Worm (Caenorhabditis elegans): ENCODE data around the gene cst-2.

Gene cst-2

DNA sequence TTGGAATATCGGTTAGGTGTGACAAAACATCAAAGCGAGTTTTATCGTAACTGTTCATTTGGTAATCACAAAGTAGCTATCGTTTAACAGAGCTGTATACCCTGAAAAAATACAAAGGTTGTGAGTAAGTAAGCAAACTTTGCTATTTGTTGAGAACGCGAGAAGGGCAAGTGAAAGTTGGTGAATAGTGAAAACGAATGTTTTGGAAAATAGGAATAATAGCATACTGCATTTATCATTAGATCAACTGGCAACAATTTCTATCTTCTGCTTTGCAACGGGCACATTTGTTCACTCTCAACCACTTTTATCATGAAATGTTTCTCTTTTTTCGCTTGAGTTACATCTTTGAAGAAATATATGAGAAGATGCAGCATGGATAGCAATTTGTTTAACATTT, 7.0 kb downstream of the cst-2 start, which contains the start of gene C24A8.5:
C24A8.5 (minus strand) TSS at position 101 of the 400 bp plus-strand sequence.
- TF ChIP-seq dmd-4 (tag; optimal IDR thresholded peaks at IDR 0.05; ENCODE audit: borderline replicate concordance): no peak

DNA sequence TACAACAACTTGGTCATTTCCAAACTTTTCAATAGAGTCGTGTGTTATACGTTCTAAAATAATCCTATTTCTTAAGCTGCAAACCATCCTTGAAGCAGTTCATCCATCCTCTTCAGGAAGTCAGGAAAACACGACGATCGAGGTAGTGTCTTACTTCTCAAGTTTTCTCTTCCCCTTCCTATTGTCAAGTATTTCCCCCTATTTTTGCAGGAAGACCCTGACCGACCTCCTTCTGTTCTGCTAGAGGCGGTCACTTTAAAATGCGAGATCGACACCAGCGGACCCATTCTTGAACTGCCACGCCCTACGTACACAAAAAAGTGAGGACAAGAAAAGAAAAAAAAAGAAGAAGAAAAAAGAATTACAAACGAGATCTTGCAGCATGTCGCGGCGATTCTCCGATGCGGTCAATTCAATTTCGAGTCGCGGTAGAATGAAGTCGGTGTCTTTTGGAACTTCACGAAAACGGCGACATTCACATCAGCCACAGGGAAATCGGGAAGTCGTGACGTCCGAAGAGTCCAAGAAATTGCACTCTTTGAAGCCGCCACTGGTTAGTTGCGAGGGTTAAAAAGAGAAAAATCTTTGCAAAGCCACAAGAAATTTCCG, 12.9 kb downstream of the cst-2 start:
- TF ChIP-seq unc-42 (tag; optimal IDR thresholded peaks at IDR 0.05): peak; percentile 58
- no peak for TF ChIP-seq che-1 (tag; optimal IDR thresholded peaks at IDR 0.05)

DNA sequence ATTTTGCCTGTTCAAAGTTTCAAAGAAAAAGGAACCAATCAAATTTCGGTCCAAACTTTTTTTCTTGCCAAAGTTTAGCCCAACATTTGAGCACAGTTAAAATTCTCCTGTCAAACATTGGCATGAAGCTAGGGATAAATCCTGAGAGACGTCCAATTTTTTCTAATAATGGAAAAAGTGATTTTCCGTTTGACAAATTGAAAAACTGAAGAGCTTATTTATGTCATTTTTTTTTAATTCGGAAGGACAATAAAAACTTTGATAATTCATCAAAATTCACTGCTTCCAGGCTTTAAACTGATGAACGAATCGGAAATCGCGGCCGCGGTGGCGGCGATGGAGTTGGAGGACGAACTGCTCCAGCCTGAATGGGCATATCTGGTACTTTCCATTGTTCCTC, 15.3 kb downstream of the cst-2 start, which contains the start of gene dop-6:
dop-6 (plus strand) TSS at position 301 of the 400 bp plus-strand sequence.
- TF ChIP-seq ceh-19 (GFP tag; optimal IDR thresholded peaks at IDR 0.05) (no peak), madf-2 (tag; optimal IDR thresholded peaks at IDR 0.05) (no peak), K09A11.1 (tag; optimal IDR thresholded peaks at IDR 0.05; ENCODE audit: insufficient read depth) (no peak), dve-1 (tag; optimal IDR thresholded peaks at IDR 0.05) (no peak), ceh-48 (tag; optimal IDR thresholded peaks at IDR 0.05) (no peak), hlh-30 (tag; optimal IDR thresholded peaks at IDR 0.05; ENCODE audit: insufficient read depth) (no peak), pat-9 (tag; optimal IDR thresholded peaks at IDR 0.05) (no peak), ceh-30 (tag; optimal IDR thresholded peaks at IDR 0.05) (no peak), hlh-15 (tag; optimal IDR thresholded peaks at IDR 0.05) (no peak), ceh-9 (tag; optimal IDR thresholded peaks at IDR 0.05) (no peak), pax-1 (tag; optimal IDR thresholded peaks at IDR 0.05) (no peak), ztf-16 (tag; optimal IDR thresholded peaks at IDR 0.05) (no peak), ceh-14 (tag; optimal IDR thresholded peaks at IDR 0.05) (no peak), eyg-1 (tag; optimal IDR thresholded peaks at IDR 0.05) (no peak), elt-4 (tag; optimal IDR thresholded peaks at IDR 0.05) (no peak), dmd-4 (tag; optimal IDR thresholded peaks at IDR 0.05; ENCODE audit: borderline replicate concordance) (no peak)

DNA sequence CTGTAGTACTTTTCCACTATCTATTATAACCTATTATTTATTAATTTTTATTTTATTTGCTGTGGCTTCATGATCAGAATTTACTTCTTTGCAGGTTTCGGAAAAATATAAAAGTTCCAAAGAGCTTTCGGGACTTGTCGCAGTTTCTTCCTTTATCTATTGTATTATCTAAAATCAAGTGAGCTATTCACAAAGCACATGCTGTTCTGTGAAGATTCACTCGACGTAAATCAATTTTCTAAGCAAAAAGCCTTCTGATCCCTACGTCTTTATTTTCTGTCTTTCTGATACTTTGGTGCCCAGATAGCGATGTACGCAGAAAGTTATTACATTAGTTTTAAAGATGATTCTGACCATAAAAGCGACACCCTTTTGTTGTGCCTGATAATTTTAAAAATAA, 18.8 kb downstream of the cst-2 start:
- no peak for TF ChIP-seq npax-4 (tag; optimal IDR thresholded peaks at IDR 0.05)
- no peak for TF ChIP-seq elt-2 (tag; optimal IDR thresholded peaks at IDR 0.05)
- no peak for TF ChIP-seq ceh-2 (tag; optimal IDR thresholded peaks at IDR 0.05)
- TF ChIP-seq unc-42 (tag; optimal IDR thresholded peaks at IDR 0.05): peak; percentile 36

DNA sequence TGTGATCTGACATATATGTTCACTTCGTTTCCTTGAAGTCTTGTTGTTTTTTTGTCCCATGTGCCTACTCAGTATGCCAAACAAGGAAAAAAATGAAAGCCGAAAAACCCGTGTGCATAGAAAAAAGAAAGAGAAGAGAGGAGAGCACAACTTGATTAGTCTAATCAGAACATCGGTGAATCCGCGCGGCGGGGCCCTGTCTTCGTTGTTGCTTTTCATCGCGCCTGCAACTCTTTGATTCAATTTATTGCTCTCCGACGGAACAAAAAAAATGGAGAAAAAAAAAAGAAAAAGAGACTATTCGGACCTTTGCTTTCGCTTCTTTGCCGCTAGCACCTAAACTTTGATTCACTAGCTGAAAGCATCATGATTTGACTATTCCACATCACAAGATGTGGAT, 20.9 kb downstream of the cst-2 start:
- TF ChIP-seq unc-42 (tag; optimal IDR thresholded peaks at IDR 0.05) (peak; percentile 95), nfya-1 (tag; optimal IDR thresholded peaks at IDR 0.05) (no peak), fkh-10 (GFP tag; optimal IDR thresholded peaks at IDR 0.05) (peak; percentile 24)

DNA sequence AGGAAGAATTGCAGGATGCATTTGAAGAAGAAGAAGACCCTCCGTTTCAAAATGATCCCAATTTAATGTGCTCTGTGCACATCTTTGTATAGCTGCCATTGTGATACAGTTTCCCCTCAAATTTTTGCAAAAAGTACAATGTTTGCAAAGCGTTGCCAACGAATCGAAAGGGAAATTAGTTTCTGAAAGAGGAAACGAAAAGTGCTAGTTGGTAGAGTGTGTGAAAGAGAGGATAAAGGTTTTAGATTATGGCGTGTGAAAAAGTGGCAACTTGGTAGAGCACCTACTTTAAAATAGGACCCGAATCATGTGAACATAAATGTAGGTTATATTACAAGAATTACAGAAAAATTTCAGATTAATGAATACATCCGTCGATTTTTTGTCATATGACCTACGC, 24.2 kb downstream of the cst-2 start, which contains the start of gene C52B9.8:
C52B9.8 (minus strand) TSS at position 101 of the 400 bp plus-strand sequence.
- TF ChIP-seq T23F11.4 (GFP tag; optimal IDR thresholded peaks at IDR 0.05) (no peak), ahr-1 (tag; optimal IDR thresholded peaks at IDR 0.05) (no peak), C08G9.2 (tag; optimal IDR thresholded peaks at IDR 0.05) (no peak), tbx-7 (tag; optimal IDR thresholded peaks at IDR 0.05) (no peak), fax-1 (tag; optimal IDR thresholded peaks at IDR 0.05) (no peak), zip-5 (tag; optimal IDR thresholded peaks at IDR 0.05) (no peak), ceh-31 (tag; optimal IDR thresholded peaks at IDR 0.05) (no peak), syd-9 (tag; optimal IDR thresholded peaks at IDR 0.05) (no peak), pag-3 (tag; optimal IDR thresholded peaks at IDR 0.05; ENCODE audit: borderline replicate concordance) (no peak), unc-55 (GFP tag; optimal IDR thresholded peaks at IDR 0.05) (no peak), pat-9 (tag; optimal IDR thresholded peaks at IDR 0.05) (no peak), lin-11 (tag; optimal IDR thresholded peaks at IDR 0.05) (no peak), dve-1 (tag; optimal IDR thresholded peaks at IDR 0.05) (no peak), ceh-45 (GFP tag; IDR thresholded peaks at IDR 0.05) (no peak), ceh-48 (tag; optimal IDR thresholded peaks at IDR 0.05) (no peak), ttx-3 (tag; optimal IDR thresholded peaks at IDR 0.05) (no peak), ceh-19 (GFP tag; optimal IDR thresholded peaks at IDR 0.05) (no peak), pqm-1 (tag; optimal IDR thresholded peaks at IDR 0.05) (no peak), ceh-34 (tag; optimal IDR thresholded peaks at IDR 0.05) (no peak), hlh-30 (tag; optimal IDR thresholded peaks at IDR 0.05; ENCODE audit: insufficient read depth) (no peak)
